Worm (Caenorhabditis elegans) whole organism, L3 larva: ENCODE measurements around the gene frpr-10.

ENCODE experiments used
- ama-1 ChIP-seq: fragments of 150-350 bp; optimal IDR thresholded peaks from 2 replicates; lab custom pipeline; 2018
- elt-3 ChIP-seq, 3 experiments: fragments of 150-350 bp in 1 of 3; sonication (generic microtip) in 2 of 3; optimal IDR thresholded peaks; 2 replicates in 2 of 3; 4 replicates in 1 of 3; lab custom pipeline; 2014 to 2017; ENCODE audit warnings: missing biosample characterization in 3 of 3, missing genetic modification characterization in 3 of 3
- fkh-10 ChIP-seq: sonication (generic microtip); optimal IDR thresholded peaks from 2 replicates; lab custom pipeline; 2017; ENCODE audit warnings: missing biosample characterization, missing genetic modification reagents, missing genetic modification characterization
- nfya-1 ChIP-seq: sonication (generic microtip); optimal IDR thresholded peaks from 2 replicates; lab custom pipeline; 2017; ENCODE audit warnings: missing genetic modification characterization, mild to moderate bottlenecking, missing compliant biosample characterization, antibody characterized with exemption, moderate library complexity; ENCODE audit not compliant: insufficient read depth
- nhr-25 ChIP-seq: sonication (generic microtip); optimal IDR thresholded peaks from 2 replicates; lab custom pipeline; 2017; ENCODE audit warnings: missing biosample characterization, missing genetic modification characterization
- nhr-28 ChIP-seq: fragments of 150-350 bp; optimal IDR thresholded peaks from 2 replicates; lab custom pipeline; 2014; ENCODE audit warnings: missing biosample characterization, missing genetic modification characterization

ce11 chrIV:7927218-7927617 lies 30.4 kb upstream of the frpr-10 start, which contains the start of gene C49H3.12:
- TF ChIP-seq fkh-10 (GFP tag; lab: Kevin White, UChicago) (no peak), nfya-1 (tag; lab: Kevin White, UChicago) (no peak), nhr-28 (no peak), nhr-25 (tag; lab: Kevin White, UChicago) (no peak), elt-3 (tag; optimal IDR thresholded peaks at IDR 0.05; lab: Kevin White, UChicago) (no peak), ama-1 (no peak)
